Worm (Caenorhabditis elegans): ENCODE results near the gene srab-7.

Gene srab-7

ce11 chrV:3146932-3147331, 8.0 kb downstream of the srab-7 start, which contains the start of gene srab-11:
srab-11 (minus strand) TSS chrV:3147032.
- TF ChIP-seq nhr-12 (tag; optimal IDR thresholded peaks at IDR 0.05) (no peak), snpc-4 (tag; optimal IDR thresholded peaks at IDR 0.05) (no peak), lin-35 (GFP tag; optimal IDR thresholded peaks at IDR 0.05) (no peak), unc-98 (GFP tag; IDR thresholded peaks at IDR 0.05) (no peak), tbx-2 (tag; optimal IDR thresholded peaks at IDR 0.05) (no peak), nhr-19 (GFP tag; conservative IDR thresholded peaks at IDR 0.05) (no peak), lir-3 (tag; optimal IDR thresholded peaks at IDR 0.05; ENCODE audit: poor library complexity) (no peak), aly-2 (tag; optimal IDR thresholded peaks at IDR 0.05) (no peak), zag-1 (tag; optimal IDR thresholded peaks at IDR 0.05) (no peak), C04F5.9 (tag; optimal IDR thresholded peaks at IDR 0.05) (no peak), dsc-1 (tag; optimal IDR thresholded peaks at IDR 0.05) (no peak), lin-39 (tag; optimal IDR thresholded peaks at IDR 0.05) (no peak), unc-30 (tag; optimal IDR thresholded peaks at IDR 0.05) (no peak), sox-4 (tag; optimal IDR thresholded peaks at IDR 0.05) (no peak), fos-1 (tag; optimal IDR thresholded peaks at IDR 0.05) (no peak), sup-37 (GFP tag; optimal IDR thresholded peaks at IDR 0.05) (no peak), tlp-1 (tag; optimal IDR thresholded peaks at IDR 0.05) (no peak)

- TF ChIP-seq lin-14 (GFP tag; optimal IDR thresholded peaks at IDR 0.05), result no peak
- TF ChIP-seq C34B4.2 (tag; optimal IDR thresholded peaks at IDR 0.05), result no peak
- no peak for TF ChIP-seq aha-1 (tag; optimal IDR thresholded peaks at IDR 0.05)
- no peak for TF ChIP-seq fkh-4 (tag; optimal IDR thresholded peaks at IDR 0.05; ENCODE audit: borderline replicate concordance)
Observed at ce11 chrV:3145241-3145640, 9.7 kb downstream of the srab-7 start.

- TF ChIP-seq C16A3.4 (tag; optimal IDR thresholded peaks at IDR 0.05) (no peak), nhr-76 (tag; optimal IDR thresholded peaks at IDR 0.05) (no peak), C04F5.9 (tag; optimal IDR thresholded peaks at IDR 0.05) (no peak), unc-130 (tag; optimal IDR thresholded peaks at IDR 0.05) (no peak), ceh-88 (GFP tag; IDR thresholded peaks at IDR 0.05) (no peak), nhr-11 (tag; optimal IDR thresholded peaks at IDR 0.05) (no peak), mab-9 (GFP tag; IDR thresholded peaks at IDR 0.05) (no peak)
Observed at ce11 chrV:3144494-3144893, 10.5 kb downstream of the srab-7 start, which contains the start of gene srab-10. srab-10 (minus strand) TSS chrV:3144594.

- TF ChIP-seq nhr-47 (tag; optimal IDR thresholded peaks at IDR 0.05) (no peak), fkh-4 (tag; optimal IDR thresholded peaks at IDR 0.05; ENCODE audit: borderline replicate concordance) (no peak), F16B12.6 (tag; optimal IDR thresholded peaks at IDR 0.05) (no peak), ceh-63 (GFP tag; optimal IDR thresholded peaks at IDR 0.05) (no peak), pax-3 (tag; optimal IDR thresholded peaks at IDR 0.05) (no peak), nhr-19 (GFP tag; conservative IDR thresholded peaks at IDR 0.05) (no peak), C34B4.2 (tag; optimal IDR thresholded peaks at IDR 0.05) (no peak), lin-14 (GFP tag; optimal IDR thresholded peaks at IDR 0.05) (no peak), lir-3 (tag; optimal IDR thresholded peaks at IDR 0.05; ENCODE audit: poor library complexity) (no peak), lin-35 (GFP tag; optimal IDR thresholded peaks at IDR 0.05) (no peak), swsn-7 (tag; optimal IDR thresholded peaks at IDR 0.05) (no peak), mep-1 (tag; optimal IDR thresholded peaks at IDR 0.05) (no peak), efl-3 (GFP tag; optimal IDR thresholded peaks at IDR 0.05) (no peak), nhr-28 (tag; optimal IDR thresholded peaks at IDR 0.05) (no peak), unc-30 (tag; optimal IDR thresholded peaks at IDR 0.05) (no peak), blmp-1 (tag; optimal IDR thresholded peaks at IDR 0.05) (no peak), Y116A8C.19 (tag; optimal IDR thresholded peaks at IDR 0.05; ENCODE audit: borderline replicate concordance) (no peak), nhr-11 (tag; optimal IDR thresholded peaks at IDR 0.05) (no peak), C16A3.4 (tag; optimal IDR thresholded peaks at IDR 0.05) (no peak)
Observed at ce11 chrV:3141190-3141589, 13.8 kb downstream of the srab-7 start, which contains the start of gene srab-9. srab-9 (minus strand) TSS chrV:3141290.
